Worm (Caenorhabditis elegans) whole organism, young adult: Measurements from ENCODE around the gene K08H2.10.

Experiments used
- F55B11.4 ChIP-seq: sonication (generic microtip); optimal IDR thresholded peaks from 2 replicates; lab custom pipeline; 2016; ENCODE audit warnings: missing compliant biosample characterization, missing genetic modification characterization, borderline replicate concordance; ENCODE audit not compliant: insufficient read depth
- ama-1 ChIP-seq, 3 experiments: fragments of 150-350 bp in 1 of 3; sonication (generic microtip) in 2 of 3; optimal IDR thresholded peaks; 2 replicates each; lab custom pipeline; 2014 to 2018; ENCODE audit warnings: missing biosample characterization in 2 of 3, missing genetic modification characterization in 2 of 3, missing genetic modification reagents in 2 of 3
- efl-1 ChIP-seq: fragments of 150-350 bp; optimal IDR thresholded peaks from 2 replicates; lab custom pipeline; 2014; ENCODE audit warnings: missing biosample characterization, missing genetic modification reagents, missing genetic modification characterization
- hmg-20 ChIP-seq: fragments of 200-800 bp; sonication (Bioruptor generic); IDR thresholded peaks from 2 replicates; pipeline ENCODE4 v1.3.6; 2022; ENCODE audit warnings: missing genetic modification reagents, missing genetic modification characterization, missing compliant biosample characterization
- lin-35 ChIP-seq, 3 experiments: fragments of 150-350 bp in 2 of 3; sonication (generic microtip) in 1 of 3; optimal IDR thresholded peaks; 2 replicates each; lab custom pipeline; 2014 to 2018; ENCODE audit warnings: missing biosample characterization in 3 of 3, missing genetic modification characterization in 3 of 3, missing genetic modification reagents in 3 of 3
- lin-54 ChIP-seq: fragments of 200-800 bp; sonication (Bioruptor generic); optimal IDR thresholded peaks from 2 replicates; lab custom pipeline; 2018; ENCODE audit warnings: mild to moderate bottlenecking, missing genetic modification characterization, missing compliant biosample characterization
- lsy-27 ChIP-seq: sonication (generic microtip); optimal IDR thresholded peaks from 2 replicates; lab custom pipeline; 2017; ENCODE audit warnings: missing genetic modification characterization, mild to moderate bottlenecking, missing compliant biosample characterization, antibody characterized with exemption, missing genotype, borderline replicate concordance; ENCODE audit not compliant: insufficient read depth
- repo-1 ChIP-seq: sonication (generic microtip); optimal IDR thresholded peaks from 2 replicates; lab custom pipeline; 2017; ENCODE audit warnings: mild to moderate bottlenecking, missing genetic modification characterization, missing compliant biosample characterization
- tbp1 ChIP-seq: fragments of 200-800 bp; sonication (Bioruptor generic); optimal IDR thresholded peaks from 2 replicates; lab custom pipeline; 2018; ENCODE audit warnings: mild to moderate bottlenecking, missing genetic modification characterization, missing compliant biosample characterization
- ztf-3 ChIP-seq: fragments of 200-800 bp; sonication (Bioruptor generic); optimal IDR thresholded peaks from 2 replicates; lab custom pipeline; 2018; ENCODE audit warnings: mild to moderate bottlenecking, missing genetic modification characterization, missing compliant biosample characterization
- ztf-6 ChIP-seq: fragments of 200-800 bp; sonication (Bioruptor generic); IDR thresholded peaks from 2 replicates; pipeline ENCODE4 v1.3.6; 2022; ENCODE audit warnings: missing genetic modification reagents, missing genetic modification characterization, missing compliant biosample characterization

DNA sequence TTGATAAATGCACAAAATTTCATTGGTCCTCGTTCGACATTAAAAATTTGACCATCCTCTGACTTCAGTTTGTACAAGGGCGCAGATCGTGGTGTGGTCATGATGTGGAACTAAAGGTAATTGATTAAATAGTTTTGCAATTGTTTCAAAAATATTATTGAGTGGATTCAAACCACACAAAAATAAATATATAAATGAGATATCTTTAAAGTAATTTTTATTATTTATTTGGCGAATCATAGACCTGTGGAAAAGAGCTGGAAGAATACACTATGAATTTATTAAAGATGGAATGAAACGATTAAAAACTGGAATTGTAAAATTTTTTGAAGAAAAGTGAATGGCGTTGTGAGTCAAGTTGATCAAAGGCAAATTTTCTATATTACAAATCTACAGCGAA is 34.2 kb upstream of the K08H2.10 start, which contains the start of gene skr-20:
- TF ChIP-seq F55B11.4 (tag; lab: Kevin White, UChicago): no peak
- no peak for TF ChIP-seq lin-54 (GFP tag; lab: Kevin White, UChicago)
- TF ChIP-seq tbp1: no peak
- TF ChIP-seq ztf-3 (GFP tag; lab: Kevin White, UChicago): no peak
- no peak for TF ChIP-seq hmg-20 (GFP tag; lab: Robert Waterston, UW)
- no peak for TF ChIP-seq lsy-27
- no peak for TF ChIP-seq efl-1 (GFP tag; lab: Kevin White, UChicago)
- no peak for TF ChIP-seq ama-1 (optimal IDR thresholded peaks at IDR 0.05; lab: Kevin White, UChicago)
- TF ChIP-seq ama-1 (GFP tag; optimal IDR thresholded peaks at IDR 0.05; lab: Kevin White, UChicago): no peak
- no peak for TF ChIP-seq ztf-6 (GFP tag; lab: Robert Waterston, UW)
- no peak for TF ChIP-seq repo-1 (tag; lab: Kevin White, UChicago)
- no peak for TF ChIP-seq lin-35 (GFP tag; optimal IDR thresholded peaks at IDR 0.05; lab: Kevin White, UChicago)
